Fruit fly (Drosophila melanogaster) whole organism, embryonic: ENCODE measurements around the gene CG33262.
A peak's percentile ranks its signal among the peaks of the same experiment; 100 is the strongest.

Source experiments
- Bdp1 ChIP-seq: fragments of 200-800 bp; sonication (Bioruptor generic); optimal IDR thresholded peaks from 3 replicates; lab custom pipeline; 2016; ENCODE audit warnings: missing biosample characterization, missing genetic modification characterization
- CG10267 ChIP-seq: fragments of 200-800 bp; sonication (Bioruptor generic); optimal IDR thresholded peaks from 2 replicates; lab custom pipeline; 2018; ENCODE audit warnings: missing biosample characterization, mild to moderate bottlenecking, missing genetic modification characterization, moderate library complexity
- CG10366 ChIP-seq: fragments of 200-800 bp; sonication (Bioruptor generic); IDR thresholded peaks from 2 replicates; pipeline ENCODE4 v1.3.6; 2022; ENCODE audit warnings: missing biosample characterization, missing genetic modification characterization
- CG10979 ChIP-seq: fragments of 200-800 bp; sonication (Bioruptor generic); optimal IDR thresholded peaks from 2 replicates; lab custom pipeline; 2018; ENCODE audit warnings: missing biosample characterization, mild to moderate bottlenecking, missing genetic modification characterization, moderate library complexity
- CG11456 ChIP-seq: fragments of 200-800 bp; sonication (Bioruptor generic); IDR thresholded peaks from 3 replicates; pipeline ENCODE4 v1.3.6; 2022; ENCODE audit warnings: missing biosample characterization, missing genetic modification characterization
- CG11560 ChIP-seq: fragments of 200-800 bp; sonication (Bioruptor generic); IDR thresholded peaks from 3 replicates; pipeline ENCODE4 v1.3.6; 2022; ENCODE audit warnings: missing biosample characterization, missing genetic modification characterization
- CG11695 ChIP-seq: fragments of 200-800 bp; sonication (Bioruptor generic); IDR thresholded peaks from 3 replicates; pipeline ENCODE4 v1.3.6; 2022; ENCODE audit warnings: missing biosample characterization, missing genetic modification characterization
- CG12104 ChIP-seq: fragments of 200-800 bp; sonication (Bioruptor generic); optimal IDR thresholded peaks from 3 replicates; lab custom pipeline; 2016; ENCODE audit warnings: missing biosample characterization, missing genetic modification characterization
- CG12219 ChIP-seq: fragments of 200-800 bp; sonication (Bioruptor generic); optimal IDR thresholded peaks from 3 replicates; lab custom pipeline; 2018; ENCODE audit warnings: missing biosample characterization, mild to moderate bottlenecking, missing genetic modification characterization
- CG12769 ChIP-seq: fragments of 200-800 bp; sonication (Bioruptor generic); optimal IDR thresholded peaks from 2 replicates; lab custom pipeline; 2019; ENCODE audit warnings: missing biosample characterization, mild to moderate bottlenecking, missing genetic modification characterization, moderate library complexity
- CG13123 ChIP-seq: fragments of 200-800 bp; sonication (Bioruptor generic); optimal IDR thresholded peaks from 2 replicates; lab custom pipeline; 2016; ENCODE audit warnings: missing biosample characterization, missing genetic modification characterization
- CG13624 ChIP-seq: fragments of 200-800 bp; sonication (Bioruptor generic); optimal IDR thresholded peaks from 2 replicates; lab custom pipeline; 2016; ENCODE audit warnings: missing biosample characterization, missing genetic modification characterization
- CG14710 ChIP-seq: fragments of 200-800 bp; sonication (Bioruptor generic); optimal IDR thresholded peaks from 3 replicates; lab custom pipeline; 2019; ENCODE audit warnings: missing biosample characterization, mild to moderate bottlenecking, missing genetic modification characterization, moderate library complexity
- CG16813 ChIP-seq: fragments of 200-800 bp; sonication (Bioruptor generic); IDR thresholded peaks from 3 replicates; pipeline ENCODE4 v1.3.6; 2022; ENCODE audit warnings: missing biosample characterization, missing genetic modification characterization; ENCODE audit not compliant: partially characterized antibody
- CG30403 ChIP-seq: fragments of 200-800 bp; sonication (Bioruptor generic); optimal IDR thresholded peaks from 3 replicates; lab custom pipeline; 2016; ENCODE audit warnings: missing biosample characterization, missing genetic modification characterization
- CG30431 ChIP-seq: fragments of 200-800 bp; sonication (Bioruptor generic); optimal IDR thresholded peaks from 2 replicates; lab custom pipeline; 2017; ENCODE audit warnings: missing biosample characterization, missing genetic modification characterization
- CG31224 ChIP-seq: fragments of 200-800 bp; sonication (Bioruptor generic); IDR thresholded peaks from 2 replicates; pipeline ENCODE4 v1.3.6; 2022; ENCODE audit warnings: missing biosample characterization, missing genetic modification characterization
- CG31388 ChIP-seq: fragments of 200-800 bp; sonication (Bioruptor generic); optimal IDR thresholded peaks from 2 replicates; lab custom pipeline; 2016; ENCODE audit warnings: missing biosample characterization, missing genetic modification characterization
- CG4282 ChIP-seq: fragments of 200-800 bp; sonication (Bioruptor generic); optimal IDR thresholded peaks from 2 replicates; lab custom pipeline; 2016; ENCODE audit warnings: missing biosample characterization, missing genetic modification characterization
- CG7745 ChIP-seq: fragments of 200-800 bp; sonication (Bioruptor generic); optimal IDR thresholded peaks from 2 replicates; lab custom pipeline; 2018; ENCODE audit warnings: missing biosample characterization, mild to moderate bottlenecking, missing genetic modification characterization, moderate library complexity
- CG8478 ChIP-seq: fragments of >200 bp; optimal IDR thresholded peaks from 2 replicates; lab custom pipeline; 2018
- CG9727 ChIP-seq: fragments of 200-800 bp; sonication (Bioruptor generic); optimal IDR thresholded peaks from 3 replicates; lab custom pipeline; 2017; ENCODE audit warnings: missing biosample characterization, mild to moderate bottlenecking, missing genetic modification characterization
- Dip3 ChIP-seq: fragments of 200-800 bp; sonication (Bioruptor generic); optimal IDR thresholded peaks from 3 replicates; lab custom pipeline; 2016; ENCODE audit warnings: missing biosample characterization, missing genetic modification characterization
- Eip74EF ChIP-seq, 2 experiments: fragments of 200-800 bp in 1 of 2; fragments of >200 bp in 1 of 2; sonication (Bioruptor generic) in 1 of 2; optimal IDR thresholded peaks; 2 replicates each; lab custom pipeline; 2017 to 2019; ENCODE audit warnings: missing biosample characterization in 2 of 2, missing genetic modification characterization in 2 of 2, mild to moderate bottlenecking in 1 of 2, moderate library complexity in 1 of 2
- Fer2 ChIP-seq: fragments of 200-800 bp; sonication (Bioruptor generic); optimal IDR thresholded peaks from 2 replicates; lab custom pipeline; 2018; ENCODE audit warnings: missing biosample characterization, mild to moderate bottlenecking, missing genetic modification characterization, moderate library complexity
- HmgZ ChIP-seq: fragments of 200-800 bp; sonication (Bioruptor generic); optimal IDR thresholded peaks from 2 replicates; lab custom pipeline; 2018; ENCODE audit warnings: missing biosample characterization, mild to moderate bottlenecking, missing genetic modification characterization
- MESR4 ChIP-seq: fragments of 200-800 bp; sonication (Bioruptor generic); optimal IDR thresholded peaks from 2 replicates; lab custom pipeline; 2018; ENCODE audit warnings: missing biosample characterization, mild to moderate bottlenecking, missing genetic modification characterization, moderate library complexity
- Nf-YA ChIP-seq: fragments of 200-800 bp; sonication (Bioruptor generic); IDR thresholded peaks from 2 replicates; pipeline ENCODE4 v1.3.6; 2022; ENCODE audit warnings: missing biosample characterization, missing genetic modification characterization
- Stat92E ChIP-seq, 3 experiments: fragments of >200 bp in 2 of 3; fragments of 200-800 bp in 1 of 3; sonication (Bioruptor generic) in 1 of 3; optimal IDR thresholded peaks; 2 replicates each; lab custom pipeline; 2017 to 2019; ENCODE audit warnings: missing biosample characterization in 3 of 3, missing genetic modification characterization in 3 of 3, mild to moderate bottlenecking in 1 of 3, moderate library complexity in 1 of 3
- Taf1 ChIP-seq: fragments of 200-800 bp; sonication (Bioruptor generic); IDR thresholded peaks from 2 replicates; pipeline ENCODE4 v1.3.6; 2022; ENCODE audit warnings: missing biosample characterization, missing genetic modification characterization
- Tbp ChIP-seq: fragments of >200 bp; optimal IDR thresholded peaks from 2 replicates; lab custom pipeline; 2018; ENCODE audit warnings: missing biosample characterization, missing genetic modification characterization
- Usf ChIP-seq: fragments of 200-800 bp; sonication (Bioruptor generic); optimal IDR thresholded peaks from 2 replicates; lab custom pipeline; 2017; ENCODE audit warnings: missing genotype, missing biosample characterization, missing genetic modification characterization
- bbx ChIP-seq: fragments of 200-800 bp; sonication (Bioruptor generic); IDR thresholded peaks from 2 replicates; pipeline ENCODE4 v1.3.6; 2022; ENCODE audit warnings: missing biosample characterization, missing genetic modification characterization; ENCODE audit not compliant: partially characterized antibody
- bsh ChIP-seq, 2 experiments: fragments of 200-800 bp; sonication (Bioruptor generic); optimal IDR thresholded peaks; 2 replicates each; lab custom pipeline; 2017 to 2018; ENCODE audit warnings: mild to moderate bottlenecking in 2 of 2, missing biosample characterization in 2 of 2, missing genetic modification characterization in 2 of 2, moderate library complexity in 1 of 2
- chif ChIP-seq, 2 experiments: fragments of 200-800 bp; sonication (Bioruptor generic); optimal IDR thresholded peaks; 3 replicates each; lab custom pipeline; 2016; ENCODE audit warnings: missing biosample characterization in 2 of 2, missing genetic modification characterization in 2 of 2
- cwo ChIP-seq: fragments of 200-800 bp; sonication (Bioruptor generic); optimal IDR thresholded peaks from 3 replicates; lab custom pipeline; 2017; ENCODE audit warnings: missing biosample characterization, missing genetic modification characterization, mild to moderate bottlenecking, moderate library complexity, missing genetic modification reagents
- emc ChIP-seq: fragments of 200-800 bp; sonication (Bioruptor generic); optimal IDR thresholded peaks from 2 replicates; lab custom pipeline; 2016; ENCODE audit warnings: missing biosample characterization, missing genetic modification characterization
- fd3F ChIP-seq: fragments of 200-800 bp; sonication (Bioruptor generic); optimal IDR thresholded peaks from 2 replicates; lab custom pipeline; 2018; ENCODE audit warnings: missing biosample characterization, mild to moderate bottlenecking, missing genetic modification characterization, moderate library complexity
- insv ChIP-seq, 2 experiments: fragments of 200-800 bp; sonication (Bioruptor generic); optimal IDR thresholded peaks; 3 replicates each; lab custom pipeline; 2016 to 2018; ENCODE audit warnings: missing biosample characterization in 2 of 2, missing genetic modification characterization in 2 of 2
- kah ChIP-seq: fragments of 200-800 bp; sonication (Bioruptor generic); optimal IDR thresholded peaks from 2 replicates; lab custom pipeline; 2018; ENCODE audit warnings: missing biosample characterization, mild to moderate bottlenecking, missing genetic modification characterization
- nerfin-2 ChIP-seq: fragments of 200-800 bp; sonication (Bioruptor generic); IDR thresholded peaks from 2 replicates; pipeline ENCODE4 v1.3.6; 2022; ENCODE audit warnings: missing biosample characterization, missing genetic modification characterization; ENCODE audit not compliant: partially characterized antibody
- onecut ChIP-seq: fragments of 200-800 bp; sonication (Bioruptor generic); IDR thresholded peaks from 2 replicates; pipeline ENCODE4 v1.3.6; 2022; ENCODE audit warnings: missing biosample characterization, missing genetic modification characterization
- pho ChIP-seq: fragments of 200-800 bp; sonication (Bioruptor generic); optimal IDR thresholded peaks from 2 replicates; lab custom pipeline; 2016; ENCODE audit warnings: missing biosample characterization, missing genetic modification characterization
- prd ChIP-seq, 3 experiments: fragments of >200 bp in 2 of 3; fragments of 200-800 bp in 1 of 3; sonication (Bioruptor generic) in 1 of 3; optimal IDR thresholded peaks in 2 of 3; IDR thresholded peaks in 1 of 3; 2 replicates in 2 of 3; 3 replicates in 1 of 3; pipeline versions ENCODE4 v1.3.6 to Lab custom; 2017 to 2022; ENCODE audit warnings: missing biosample characterization in 1 of 3, missing genetic modification characterization in 1 of 3
- sc ChIP-seq, 3 experiments: fragments of >200 bp in 2 of 3; fragments of 200-800 bp in 1 of 3; sonication (Bioruptor generic) in 1 of 3; optimal IDR thresholded peaks; 2 replicates in 2 of 3; 3 replicates in 1 of 3; lab custom pipeline; 2017; ENCODE audit warnings: mild to moderate bottlenecking in 1 of 3, missing biosample characterization in 1 of 3, missing genetic modification characterization in 1 of 3, missing genetic modification reagents in 1 of 3
- sim ChIP-seq: fragments of 200-800 bp; sonication (Bioruptor generic); IDR thresholded peaks from 2 replicates; pipeline ENCODE4 v1.3.6; 2022; ENCODE audit warnings: missing biosample characterization, missing genetic modification characterization
- slbo ChIP-seq: fragments of 200-800 bp; sonication (Bioruptor generic); IDR thresholded peaks from 2 replicates; pipeline ENCODE4 v1.3.6; 2022; ENCODE audit warnings: missing biosample characterization, missing genetic modification characterization
- unpg ChIP-seq: fragments of 200-800 bp; sonication (Bioruptor generic); optimal IDR thresholded peaks from 3 replicates; lab custom pipeline; 2018; ENCODE audit warnings: missing biosample characterization, mild to moderate bottlenecking, missing genetic modification characterization, moderate library complexity
- vvl ChIP-seq: fragments of 200-800 bp; sonication (Bioruptor generic); IDR thresholded peaks from 2 replicates; pipeline ENCODE4 v1.3.6; 2022; ENCODE audit warnings: missing biosample characterization, missing genetic modification characterization

The CG33262 gene

dm6 chr3L:13113970-13114392 lies 22.1 kb upstream of the CG33262 start, which contains the start of gene trn (continued):
- TF ChIP-seq pho (GFP tag; lab: Kevin White, UChicago) = no peak
- peak; percentile 45 for TF ChIP-seq CG12769 (tag; lab: Kevin White, UChicago)
- TF ChIP-seq cwo (GFP tag; lab: Kevin White, UChicago) = peak; percentile 16
- TF ChIP-seq kah (GFP tag; lab: Kevin White, UChicago) = peak; percentile 90
- no peak for TF ChIP-seq nerfin-2 (GFP tag; lab: Robert Waterston, UW)
- no peak for TF ChIP-seq CG13624 (GFP tag; lab: Kevin White, UChicago)
- peak; percentile 40 for TF ChIP-seq CG8478 (lab: Kevin White, UChicago)
- TF ChIP-seq CG4282 (GFP tag; lab: Kevin White, UChicago) = no peak
- TF ChIP-seq CG11695 (GFP tag; lab: Robert Waterston, UW) = peak; percentile 50; the same call in 1 of the 3 replicates
- TF ChIP-seq bbx (GFP tag; lab: Robert Waterston, UW) = peak; percentile 74
- TF ChIP-seq slbo (GFP tag; lab: Robert Waterston, UW) = peak; percentile 41; the same call in 1 of the 2 replicates
- peak in 1 of 2 experiments; percentile 61 for TF ChIP-seq insv (GFP tag; optimal IDR thresholded peaks at IDR 0.05; lab: Kevin White, UChicago)
- TF ChIP-seq Eip74EF (GFP tag; optimal IDR thresholded peaks at IDR 0.05; lab: Kevin White, UChicago) = peak in 1 of 2 experiments; percentile 64
- TF ChIP-seq CG10979 (tag; lab: Kevin White, UChicago) = peak; percentile 15
- peak; percentile 11 to 39 for TF ChIP-seq chif (GFP tag; optimal IDR thresholded peaks at IDR 0.05; lab: Kevin White, UChicago)
- TF ChIP-seq Dip3 = no peak
- TF ChIP-seq sim (GFP tag; lab: Robert Waterston, UW) = 0 out of 2 replicates have a peak, but pooled peaks have one; percentile 10
- TF ChIP-seq CG31224 (GFP tag; lab: Robert Waterston, UW) = no peak
- TF ChIP-seq Taf1 (GFP tag; lab: Robert Waterston, UW) = no peak
- no peak for TF ChIP-seq CG31388
- TF ChIP-seq vvl (GFP tag; lab: Robert Waterston, UW) = peak; percentile 69
- TF ChIP-seq onecut = no peak
- peak; percentile 18 for TF ChIP-seq unpg
- peak in 1 of 2 experiments; percentile 25 for TF ChIP-seq bsh (GFP tag; optimal IDR thresholded peaks at IDR 0.05; lab: Kevin White, UChicago)
- no peak for TF ChIP-seq CG12219 (GFP tag; lab: Kevin White, UChicago)
- no peak for TF ChIP-seq MESR4 (GFP tag; lab: Kevin White, UChicago)
- TF ChIP-seq CG11456 (GFP tag; lab: Robert Waterston, UW) = no peak
- TF ChIP-seq sc (optimal IDR thresholded peaks at IDR 0.05; lab: Kevin White, UChicago) = no peak
- no peak for TF ChIP-seq sc (GFP tag; optimal IDR thresholded peaks at IDR 0.05; lab: Kevin White, UChicago)
- TF ChIP-seq CG11560 (tag; lab: Robert Waterston, UW) = no peak
- no peak for TF ChIP-seq CG14710 (tag; lab: Kevin White, UChicago)
- TF ChIP-seq Nf-YA = no peak
- no peak for TF ChIP-seq Tbp (GFP tag; lab: Kevin White, UChicago)
- TF ChIP-seq prd (optimal IDR thresholded peaks at IDR 0.05; lab: Kevin White, UChicago) = no peak
- TF ChIP-seq prd (GFP tag; IDR thresholded peaks at IDR 0.05; lab: Robert Waterston, UW) = 0 out of 3 replicates have a peak, but pooled peaks have one; percentile 20
- TF ChIP-seq CG7745 = no peak
- no peak for TF ChIP-seq fd3F (GFP tag; lab: Kevin White, UChicago)
- TF ChIP-seq CG13123 (GFP tag; lab: Kevin White, UChicago) = no peak
- TF ChIP-seq emc (GFP tag; lab: Kevin White, UChicago) = no peak
- TF ChIP-seq Usf = no peak
- peak; percentile 31; the same call in 1 of the 3 replicates for TF ChIP-seq CG16813 (GFP tag; lab: Robert Waterston, UW)
- no peak for TF ChIP-seq CG10366 (GFP tag; lab: Robert Waterston, UW)
- TF ChIP-seq Stat92E (GFP tag; optimal IDR thresholded peaks at IDR 0.05; lab: Kevin White, UChicago) = peak in 1 of 3 experiments; percentile 71
- peak; percentile 46 for TF ChIP-seq HmgZ (tag; lab: Kevin White, UChicago)
- TF ChIP-seq CG10267 (tag; lab: Kevin White, UChicago) = peak; percentile 12
- TF ChIP-seq CG30403 = no peak
- no peak for TF ChIP-seq CG30431 (GFP tag; lab: Kevin White, UChicago)
- no peak for TF ChIP-seq CG12104 (GFP tag; lab: Kevin White, UChicago)
- TF ChIP-seq CG9727 (GFP tag; lab: Kevin White, UChicago) = peak; percentile 50
- TF ChIP-seq Bdp1 = peak; percentile 12
- TF ChIP-seq Fer2 = no peak
